Fruit fly (Drosophila melanogaster): ENCODE data around the gene rdx.

rdx gene

dm6 chr3R:13971728-13972448 lies 60.0 kb downstream of the rdx start (continued):
- no peak for TF ChIP-seq CG13894 (tag; optimal IDR thresholded peaks at IDR 0.05)
- no peak for TF ChIP-seq CG1602 (GFP tag; optimal IDR thresholded peaks at IDR 0.05)
- TF ChIP-seq CG17829 (tag; optimal IDR thresholded peaks at IDR 0.05), result peak; percentile 3
- peak; percentile 17 for TF ChIP-seq CG7839 (tag; optimal IDR thresholded peaks at IDR 0.05)
- TF ChIP-seq pzg (GFP tag; optimal IDR thresholded peaks at IDR 0.05), result no peak
- peak; percentile 29 for TF ChIP-seq CG8924 (tag; optimal IDR thresholded peaks at IDR 0.05)
- TF ChIP-seq trem (tag; optimal IDR thresholded peaks at IDR 0.05), result peak; percentile 10
- TF ChIP-seq crol (GFP tag; IDR thresholded peaks at IDR 0.05), result peak; percentile 85
- 0 out of 3 replicates have a peak, but pooled peaks have one; percentile 27 for TF ChIP-seq CG17361 (GFP tag; IDR thresholded peaks at IDR 0.05)
- TF ChIP-seq tll (GFP tag; optimal IDR thresholded peaks at IDR 0.05), result peak in 1 of 2 experiments; percentile 78
- no peak for TF ChIP-seq Atf3 (GFP tag; optimal IDR thresholded peaks at IDR 0.05)
- peak; percentile 29 for TF ChIP-seq CG10267 (tag; optimal IDR thresholded peaks at IDR 0.05)
- TF ChIP-seq CG4360 (GFP tag; IDR thresholded peaks at IDR 0.05), result 0 out of 2 replicates have a peak, but pooled peaks have one; percentile 7
- no peak for TF ChIP-seq CG1647 (GFP tag; optimal IDR thresholded peaks at IDR 0.05)
- TF ChIP-seq wek (GFP tag; optimal IDR thresholded peaks at IDR 0.05), result no peak
- peak; percentile 52 for TF ChIP-seq CG2712 (tag; optimal IDR thresholded peaks at IDR 0.05)
- peak; percentile 61 for TF ChIP-seq CG7271 (tag; optimal IDR thresholded peaks at IDR 0.05)
- no peak for TF ChIP-seq yki (optimal IDR thresholded peaks at IDR 0.05)
- TF ChIP-seq pros (GFP tag; optimal IDR thresholded peaks at IDR 0.05), result peak; percentile 86
- no peak for TF ChIP-seq Nf-YA (GFP tag; IDR thresholded peaks at IDR 0.05)
- TF ChIP-seq CG18262 (tag; optimal IDR thresholded peaks at IDR 0.05), result peak; percentile 46
- TF ChIP-seq Meics (GFP tag; optimal IDR thresholded peaks at IDR 0.05), result no peak
- TF ChIP-seq CG15479 (GFP tag; optimal IDR thresholded peaks at IDR 0.05), result peak; percentile 50
- TF ChIP-seq grau (tag; optimal IDR thresholded peaks at IDR 0.05), result peak; percentile 5
- no peak for TF ChIP-seq CG42726 (GFP tag; IDR thresholded peaks at IDR 0.05; ENCODE audit: partially characterized antibody)
- peak; percentile 71 for TF ChIP-seq CG9727 (GFP tag; optimal IDR thresholded peaks at IDR 0.05)
- TF ChIP-seq CG4404 (GFP tag; IDR thresholded peaks at IDR 0.05), result peak; percentile 40; the same call in 1 of the 2 replicates
- peak; percentile 64 for TF ChIP-seq CG15696 (tag; optimal IDR thresholded peaks at IDR 0.05)
- peak; percentile 39 for TF ChIP-seq CG12391 (tag; optimal IDR thresholded peaks at IDR 0.05)
- no peak for TF ChIP-seq prd (optimal IDR thresholded peaks at IDR 0.05)
- TF ChIP-seq prd (GFP tag; IDR thresholded peaks at IDR 0.05), result peak; percentile 58; the same call in 2 of the 3 replicates
- peak; percentile 53 for TF ChIP-seq CG10979 (tag; optimal IDR thresholded peaks at IDR 0.05)
- TF ChIP-seq D19B (GFP tag; optimal IDR thresholded peaks at IDR 0.05), result no peak
- TF ChIP-seq Hsf (GFP tag; optimal IDR thresholded peaks at IDR 0.05), result no peak
- peak; percentile 39; the same call in 2 of the 3 replicates for TF ChIP-seq zfh1 (GFP tag; IDR thresholded peaks at IDR 0.05)
- peak; percentile 54 for TF ChIP-seq Xrp1 (GFP tag; IDR thresholded peaks at IDR 0.05)
- TF ChIP-seq Dip2 (GFP tag; IDR thresholded peaks at IDR 0.05), result no peak
- TF ChIP-seq phol (tag; optimal IDR thresholded peaks at IDR 0.05), result peak; percentile 21
- no peak for TF ChIP-seq CG1792 (GFP tag; optimal IDR thresholded peaks at IDR 0.05)
- TF ChIP-seq CG16779 (GFP tag; IDR thresholded peaks at IDR 0.05), result 0 out of 2 replicates have a peak, but pooled peaks have one; percentile 16
- peak; percentile 53 for TF ChIP-seq dmrt11E (tag; optimal IDR thresholded peaks at IDR 0.05)
- no peak for TF ChIP-seq Six4 (GFP tag; optimal IDR thresholded peaks at IDR 0.05)
- peak; percentile 12 for TF ChIP-seq nmo (GFP tag; optimal IDR thresholded peaks at IDR 0.05)
- no peak for TF ChIP-seq ci (GFP tag; IDR thresholded peaks at IDR 0.05)
- peak; percentile 24 for TF ChIP-seq cg (GFP tag; optimal IDR thresholded peaks at IDR 0.05)
- TF ChIP-seq zen (tag; optimal IDR thresholded peaks at IDR 0.05), result peak; percentile 70
- 0 out of 2 replicates have a peak, but pooled peaks have one; percentile 32 for TF ChIP-seq CG31441 (GFP tag; IDR thresholded peaks at IDR 0.05)
- no peak for TF ChIP-seq CG6765 (GFP tag; optimal IDR thresholded peaks at IDR 0.05)
- TF ChIP-seq CG17359 (tag; optimal IDR thresholded peaks at IDR 0.05), result no peak

Data from whole organism, embryonic.